Fruit fly (Drosophila melanogaster): Measurements from ENCODE around the gene Rpn5.

Rpn5 gene

dm6 chr3R:5742278-5743196, 46.8 kb upstream of the Rpn5 start, which contains the start of the genes Sym and Madm (continued):
- no peak for TF ChIP-seq gsb-n (tag; optimal IDR thresholded peaks at IDR 0.05)
- TF ChIP-seq Stat92E (GFP tag; optimal IDR thresholded peaks at IDR 0.05), result peak in 1 of 3 experiments; percentile 17
- TF ChIP-seq CG13775 (GFP tag; optimal IDR thresholded peaks at IDR 0.05), result peak; percentile 51
- TF ChIP-seq CG12219 (GFP tag; optimal IDR thresholded peaks at IDR 0.05), result no peak
- no peak for TF ChIP-seq fru (optimal IDR thresholded peaks at IDR 0.05)
- TF ChIP-seq CG9876 (GFP tag; optimal IDR thresholded peaks at IDR 0.05), result peak; percentile 29
- peak; percentile 14 for TF ChIP-seq CG10543 (GFP tag; optimal IDR thresholded peaks at IDR 0.05)
- peak; percentile 56 for TF ChIP-seq CoRest (tag; optimal IDR thresholded peaks at IDR 0.05)
- TF ChIP-seq CG4328 (GFP tag; optimal IDR thresholded peaks at IDR 0.05), result no peak
- peak; percentile 30 for TF ChIP-seq CG12744 (GFP tag; optimal IDR thresholded peaks at IDR 0.05)
- TF ChIP-seq MESR4 (GFP tag; optimal IDR thresholded peaks at IDR 0.05), result peak; percentile 96
- peak; percentile 39 for TF ChIP-seq CG18262 (tag; optimal IDR thresholded peaks at IDR 0.05)
- no peak for TF ChIP-seq CG18619 (GFP tag; optimal IDR thresholded peaks at IDR 0.05)
- TF ChIP-seq kni (GFP tag; optimal IDR thresholded peaks at IDR 0.05), result no peak
- peak; percentile 75 for TF ChIP-seq CG34224 (GFP tag; IDR thresholded peaks at IDR 0.05; ENCODE audit: partially characterized antibody)
- no peak for TF ChIP-seq C15 (GFP tag; IDR thresholded peaks at IDR 0.05)
- TF ChIP-seq CG10209 (GFP tag; optimal IDR thresholded peaks at IDR 0.05), result no peak
- 0 out of 3 replicates have a peak, but pooled peaks have one; percentile 41 for TF ChIP-seq CG34422 (GFP tag; IDR thresholded peaks at IDR 0.05)
- peak; percentile 98 for TF ChIP-seq sr (GFP tag; IDR thresholded peaks at IDR 0.05)
- peak; percentile 43 for TF ChIP-seq dmrt11E (tag; optimal IDR thresholded peaks at IDR 0.05)
- no peak for TF ChIP-seq prd (optimal IDR thresholded peaks at IDR 0.05)
- TF ChIP-seq prd (GFP tag; IDR thresholded peaks at IDR 0.05), result peak; percentile 72
- TF ChIP-seq her (GFP tag; optimal IDR thresholded peaks at IDR 0.05), result peak; percentile 32
- no peak for TF ChIP-seq mirr (GFP tag; optimal IDR thresholded peaks at IDR 0.05)
- peak; percentile 7 for TF ChIP-seq CG7556 (GFP tag; optimal IDR thresholded peaks at IDR 0.05)
- TF ChIP-seq CG8944 (GFP tag; optimal IDR thresholded peaks at IDR 0.05), result peak; percentile 38
- TF ChIP-seq br (optimal IDR thresholded peaks at IDR 0.05), result no peak
- TF ChIP-seq Six4 (GFP tag; optimal IDR thresholded peaks at IDR 0.05), result peak; percentile 7
- peak; percentile 78 for TF ChIP-seq Bgb (GFP tag; IDR thresholded peaks at IDR 0.05; ENCODE audit: partially characterized antibody)
- TF ChIP-seq onecut (GFP tag; IDR thresholded peaks at IDR 0.05), result peak; percentile 46; the same call in 1 of the 2 replicates
- no peak for TF ChIP-seq ase (GFP tag; IDR thresholded peaks at IDR 0.05)
- no peak for TF ChIP-seq ara (GFP tag; IDR thresholded peaks at IDR 0.05)
- TF ChIP-seq vfl (GFP tag; optimal IDR thresholded peaks at IDR 0.05), result peak; percentile 54
- TF ChIP-seq lab (GFP tag; optimal IDR thresholded peaks at IDR 0.05), result no peak
- TF ChIP-seq CG15601 (tag; optimal IDR thresholded peaks at IDR 0.05), result no peak
- TF ChIP-seq H2.0 (GFP tag; IDR thresholded peaks at IDR 0.05), result no peak
- TF ChIP-seq CG6654 (GFP tag; optimal IDR thresholded peaks at IDR 0.05), result no peak
- TF ChIP-seq CG13287 (GFP tag; IDR thresholded peaks at IDR 0.05; ENCODE audit: partially characterized antibody), result peak; percentile 86
- TF ChIP-seq CG10462 (GFP tag; optimal IDR thresholded peaks at IDR 0.05), result no peak
- peak; percentile 41 for TF ChIP-seq twi (tag; optimal IDR thresholded peaks at IDR 0.05)
- peak; percentile 29; the same call in 1 of the 4 replicates for TF ChIP-seq Gug (GFP tag; IDR thresholded peaks at IDR 0.05)
- no peak for TF ChIP-seq CG8359 (GFP tag; optimal IDR thresholded peaks at IDR 0.05; ENCODE audit: borderline replicate concordance)
- TF ChIP-seq repo (GFP tag; optimal IDR thresholded peaks at IDR 0.05), result peak; percentile 7
- TF ChIP-seq CG7372 (GFP tag; IDR thresholded peaks at IDR 0.05), result no peak
- peak; percentile 33 for TF ChIP-seq CG18011 (GFP tag; optimal IDR thresholded peaks at IDR 0.05)
- TF ChIP-seq Drgx (GFP tag; IDR thresholded peaks at IDR 0.05), result no peak
- peak; percentile 80 for TF ChIP-seq phol (tag; optimal IDR thresholded peaks at IDR 0.05)
- no peak for TF ChIP-seq z (GFP tag; IDR thresholded peaks at IDR 0.05)

All from whole organism, embryonic.